Fruit fly (Drosophila melanogaster): ENCODE measurements around the gene tgo.

Gene tgo

DNA sequence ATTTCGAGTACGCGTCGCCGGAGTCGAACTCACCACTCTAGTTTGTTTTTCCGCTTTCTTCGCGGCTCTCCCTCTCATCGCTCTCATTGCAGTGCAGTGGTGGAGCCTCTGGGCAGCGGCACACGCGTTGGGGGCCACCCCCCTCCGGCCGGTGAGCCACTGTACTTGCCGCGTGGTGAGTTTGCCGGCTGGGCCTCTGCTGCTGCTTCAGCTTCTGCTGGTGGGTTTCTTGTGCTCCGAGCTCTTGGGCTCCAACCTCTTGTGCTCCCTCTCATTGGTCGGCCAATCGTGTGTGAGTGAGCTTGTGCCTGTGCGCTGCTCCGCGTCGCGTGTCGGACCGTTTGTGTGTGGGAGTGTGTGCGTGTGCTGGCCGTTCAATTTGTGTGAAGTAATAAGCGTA is 33.2 kb upstream of the tgo start (continued):
- TF ChIP-seq peb (GFP tag; IDR thresholded peaks at IDR 0.05), result no peak
- no peak for TF ChIP-seq tio (GFP tag; optimal IDR thresholded peaks at IDR 0.05)
- TF ChIP-seq CG17359 (tag; optimal IDR thresholded peaks at IDR 0.05), result peak; percentile 48
- no peak for TF ChIP-seq mld (GFP tag; IDR thresholded peaks at IDR 0.05; ENCODE audit: partially characterized antibody)
- TF ChIP-seq Spps (tag; optimal IDR thresholded peaks at IDR 0.05), result no peak
- TF ChIP-seq CG18599 (GFP tag; optimal IDR thresholded peaks at IDR 0.05), result peak; percentile 90
- TF ChIP-seq Gug (GFP tag; IDR thresholded peaks at IDR 0.05), result peak; percentile 89
- TF ChIP-seq kay (GFP tag; optimal IDR thresholded peaks at IDR 0.05), result peak; percentile 82
- TF ChIP-seq Ets97D (GFP tag; optimal IDR thresholded peaks at IDR 0.05), result no peak
- no peak for TF ChIP-seq HLH4C (GFP tag; IDR thresholded peaks at IDR 0.05; ENCODE audit: partially characterized antibody)
- TF ChIP-seq HHEX (GFP tag; optimal IDR thresholded peaks at IDR 0.05), result peak; percentile 51
- TF ChIP-seq da (GFP tag; optimal IDR thresholded peaks at IDR 0.05), result peak; percentile 46
- TF ChIP-seq CG6254 (GFP tag; optimal IDR thresholded peaks at IDR 0.05), result peak; percentile 17
- TF ChIP-seq YL-1 (GFP tag; optimal IDR thresholded peaks at IDR 0.05), result no peak
- no peak for TF ChIP-seq Hr39 (optimal IDR thresholded peaks at IDR 0.05)
- TF ChIP-seq p53 (GFP tag; optimal IDR thresholded peaks at IDR 0.05), result no peak
- TF ChIP-seq insv (GFP tag; optimal IDR thresholded peaks at IDR 0.05), result no peak
- TF ChIP-seq CG3281 (GFP tag; optimal IDR thresholded peaks at IDR 0.05), result peak; percentile 37
- TF ChIP-seq dati (GFP tag; IDR thresholded peaks at IDR 0.05), result no peak
- no peak for TF ChIP-seq odd (GFP tag; optimal IDR thresholded peaks at IDR 0.05)
- peak; percentile 51 to 66 for TF ChIP-seq bsh (GFP tag; optimal IDR thresholded peaks at IDR 0.05)
- no peak for TF ChIP-seq CG10321 (GFP tag; IDR thresholded peaks at IDR 0.05)
- TF ChIP-seq CG10267 (tag; optimal IDR thresholded peaks at IDR 0.05), result no peak
- TF ChIP-seq Antp (GFP tag; optimal IDR thresholded peaks at IDR 0.05), result peak; percentile 87
- peak; percentile 3 for TF ChIP-seq CG13424 (tag; optimal IDR thresholded peaks at IDR 0.05)
- TF ChIP-seq CG10654 (GFP tag; optimal IDR thresholded peaks at IDR 0.05), result no peak
- peak; percentile 66 for TF ChIP-seq Mes4 (GFP tag; optimal IDR thresholded peaks at IDR 0.05)
- peak; percentile 80 for TF ChIP-seq mirr (GFP tag; optimal IDR thresholded peaks at IDR 0.05)
- no peak for TF ChIP-seq CG13775 (GFP tag; optimal IDR thresholded peaks at IDR 0.05)
- peak; percentile 8 to 31 for TF ChIP-seq chif (GFP tag; optimal IDR thresholded peaks at IDR 0.05)
- no peak for TF ChIP-seq CG1024 (GFP tag; IDR thresholded peaks at IDR 0.05)
- TF ChIP-seq pzg (GFP tag; optimal IDR thresholded peaks at IDR 0.05), result peak; percentile 23
- no peak for TF ChIP-seq tup (GFP tag; optimal IDR thresholded peaks at IDR 0.05)
- peak; percentile 24 for TF ChIP-seq CG7839 (tag; optimal IDR thresholded peaks at IDR 0.05)
- TF ChIP-seq Doc3 (GFP tag; IDR thresholded peaks at IDR 0.05; ENCODE audit: partially characterized antibody), result no peak
- peak; percentile 12 for TF ChIP-seq CG18619 (GFP tag; optimal IDR thresholded peaks at IDR 0.05)
- TF ChIP-seq dmrt99B (tag; optimal IDR thresholded peaks at IDR 0.05), result peak; percentile 33
- TF ChIP-seq Tbp (GFP tag; optimal IDR thresholded peaks at IDR 0.05), result no peak
- no peak for TF ChIP-seq cad (GFP tag; optimal IDR thresholded peaks at IDR 0.05)
- TF ChIP-seq Myb (GFP tag; optimal IDR thresholded peaks at IDR 0.05), result peak; percentile 32
- no peak for TF ChIP-seq Doc2 (GFP tag; IDR thresholded peaks at IDR 0.05)
- TF ChIP-seq org-1 (GFP tag; optimal IDR thresholded peaks at IDR 0.05), result peak; percentile 28
- TF ChIP-seq Vsx1 (GFP tag; optimal IDR thresholded peaks at IDR 0.05), result peak; percentile 65
- no peak for TF ChIP-seq wor (GFP tag; IDR thresholded peaks at IDR 0.05)
- TF ChIP-seq pita (GFP tag; optimal IDR thresholded peaks at IDR 0.05), result no peak
- TF ChIP-seq CG9817 (tag; optimal IDR thresholded peaks at IDR 0.05), result no peak
- TF ChIP-seq CG2875 (GFP tag; optimal IDR thresholded peaks at IDR 0.05), result no peak
- TF ChIP-seq lbe (GFP tag; optimal IDR thresholded peaks at IDR 0.05), result peak; percentile 64
- no peak for TF ChIP-seq CG14860 (GFP tag; IDR thresholded peaks at IDR 0.05; ENCODE audit: partially characterized antibody)
- TF ChIP-seq Bgb (GFP tag; IDR thresholded peaks at IDR 0.05; ENCODE audit: partially characterized antibody), result no peak
- no peak for TF ChIP-seq hbn (GFP tag; IDR thresholded peaks at IDR 0.05; ENCODE audit: partially characterized antibody)

All from whole organism, embryonic.